Fruit fly (Drosophila melanogaster) whole organism, wandering third instar larva: ENCODE results near the gene CG7914.
A peak's percentile ranks its signal among the peaks of the same experiment; 100 is the strongest.

Source experiments
- Abd-B ChIP-seq: fragments of >200 bp; optimal IDR thresholded peaks from 2 replicates; lab custom pipeline; 2017; ENCODE audit warnings: missing biosample characterization, missing genetic modification characterization
- CG32264 ChIP-seq: fragments of 200-800 bp; sonication (Bioruptor generic); optimal IDR thresholded peaks from 2 replicates; lab custom pipeline; 2016; ENCODE audit warnings: missing biosample characterization, missing genetic modification characterization
- CG9705 ChIP-seq: fragments of 200-800 bp; sonication (Bioruptor generic); optimal IDR thresholded peaks from 2 replicates; lab custom pipeline; 2018; ENCODE audit warnings: missing biosample characterization, mild to moderate bottlenecking, missing genetic modification characterization
- CrebA ChIP-seq: fragments of 200-800 bp; sonication (Bioruptor generic); optimal IDR thresholded peaks from 2 replicates; lab custom pipeline; 2016; ENCODE audit warnings: missing biosample characterization, mild to moderate bottlenecking, missing genetic modification characterization, borderline replicate concordance
- Dfd ChIP-seq: fragments of >200 bp; optimal IDR thresholded peaks from 2 replicates; lab custom pipeline; 2017; ENCODE audit warnings: missing biosample characterization, missing genetic modification characterization
- Dif ChIP-seq: fragments of 200-275, 200-300 bp; sonication (Bioruptor generic); optimal IDR thresholded peaks from 2 replicates; lab custom pipeline; 2018; ENCODE audit warnings: missing biosample characterization, missing genetic modification characterization; ENCODE audit not compliant: partially characterized antibody
- GATAd ChIP-seq: sonication (Bioruptor generic); optimal IDR thresholded peaks from 2 replicates; lab custom pipeline; 2016; ENCODE audit warnings: missing biosample characterization, missing genetic modification characterization
- HLH106 ChIP-seq: fragments of 200-800 bp; optimal IDR thresholded peaks from 3 replicates; lab custom pipeline; 2019; ENCODE audit warnings: missing biosample characterization, mild to moderate bottlenecking, missing genetic modification characterization, moderate library complexity
- Hnf4 ChIP-seq: fragments of 200-800 bp; sonication (Bioruptor generic); optimal IDR thresholded peaks from 2 replicates; lab custom pipeline; 2016; ENCODE audit warnings: missing biosample characterization, mild to moderate bottlenecking, missing genetic modification characterization
- Hr78 ChIP-seq: fragments of >200 bp; optimal IDR thresholded peaks from 2 replicates; lab custom pipeline; 2017; ENCODE audit warnings: missing biosample characterization, missing genetic modification characterization
- Hr83 ChIP-seq: fragments of 200-300 bp; sonication (Bioruptor generic); optimal IDR thresholded peaks from 2 replicates; lab custom pipeline; 2016; ENCODE audit warnings: missing biosample characterization, mild to moderate bottlenecking, missing genetic modification characterization, moderate library complexity; ENCODE audit not compliant: poor library complexity, severe bottlenecking
- Jra ChIP-seq: sonication (Bioruptor generic); optimal IDR thresholded peaks from 2 replicates; lab custom pipeline; 2016; ENCODE audit warnings: missing biosample characterization, missing genetic modification characterization
- Mio ChIP-seq: sonication (Bioruptor generic); optimal IDR thresholded peaks from 2 replicates; lab custom pipeline; 2016; ENCODE audit warnings: missing biosample characterization, missing genetic modification characterization
- Myc ChIP-seq: fragments of >200 bp; optimal IDR thresholded peaks from 2 replicates; lab custom pipeline; 2017
- N ChIP-seq: fragments of >200 bp; optimal IDR thresholded peaks from 2 replicates; lab custom pipeline; 2018; ENCODE audit warnings: missing biosample characterization, missing external identifiers, missing genetic modification characterization
- OdsH ChIP-seq: fragments of 200-800 bp; sonication (Bioruptor generic); optimal IDR thresholded peaks from 2 replicates; lab custom pipeline; 2016; ENCODE audit warnings: missing biosample characterization, mild to moderate bottlenecking, missing genetic modification characterization
- Rel ChIP-seq, 2 experiments: fragments of 200-800 bp; sonication (Bioruptor generic) in 1 of 2; optimal IDR thresholded peaks; 2 replicates in 1 of 2; 3 replicates in 1 of 2; lab custom pipeline; 2016 to 2019; ENCODE audit warnings: mild to moderate bottlenecking in 2 of 2, missing biosample characterization in 2 of 2, missing genetic modification characterization in 2 of 2, moderate library complexity in 1 of 2
- Sp1 ChIP-seq: fragments of 200-800 bp; sonication (Bioruptor generic); optimal IDR thresholded peaks from 3 replicates; lab custom pipeline; 2019; ENCODE audit warnings: missing biosample characterization, mild to moderate bottlenecking, missing genetic modification characterization, moderate library complexity
- Vsx2 ChIP-seq: fragments of 200-300, 225-300 bp; sonication (Bioruptor generic); optimal IDR thresholded peaks from 2 replicates; lab custom pipeline; 2018; ENCODE audit warnings: missing biosample characterization, missing genetic modification characterization; ENCODE audit not compliant: partially characterized antibody
- br ChIP-seq: fragments of 200-800 bp; sonication (Bioruptor generic); optimal IDR thresholded peaks from 2 replicates; lab custom pipeline; 2016; ENCODE audit warnings: missing biosample characterization, missing genetic modification characterization
- brk ChIP-seq: fragments of 200-800 bp; sonication (Bioruptor generic); optimal IDR thresholded peaks from 2 replicates; lab custom pipeline; 2016; ENCODE audit warnings: missing biosample characterization, mild to moderate bottlenecking, missing genetic modification characterization
- dl ChIP-seq, 2 experiments: fragments of 175-275, 200-275 bp in 1 of 2; fragments of 200-275 bp in 1 of 2; sonication (Bioruptor generic); optimal IDR thresholded peaks; lab custom pipeline; 2018; ENCODE audit warnings: mild to moderate bottlenecking in 2 of 2, missing biosample characterization in 2 of 2, missing genetic modification characterization in 2 of 2, moderate library complexity in 2 of 2; ENCODE audit not compliant: partially characterized antibody in 2 of 2, insufficient read depth in 1 of 2
- dmrt93B ChIP-seq: fragments of 200-800 bp; sonication (Bioruptor generic); optimal IDR thresholded peaks from 2 replicates; lab custom pipeline; 2018; ENCODE audit warnings: missing biosample characterization, mild to moderate bottlenecking, missing genetic modification characterization
- dsf ChIP-seq: sonication (Bioruptor generic); optimal IDR thresholded peaks from 2 replicates; lab custom pipeline; 2016; ENCODE audit warnings: missing biosample characterization, missing genetic modification characterization, borderline replicate concordance
- ey ChIP-seq: fragments of 200-800 bp; sonication (Bioruptor generic); optimal IDR thresholded peaks from 2 replicates; lab custom pipeline; 2016; ENCODE audit warnings: missing biosample characterization, missing genetic modification characterization
- foxo ChIP-seq, 2 experiments: fragments of 200-800 bp; sonication (Bioruptor generic); optimal IDR thresholded peaks; 2 replicates in 1 of 2; 3 replicates in 1 of 2; lab custom pipeline; 2016 to 2017; ENCODE audit warnings: missing biosample characterization in 2 of 2, missing genetic modification characterization in 2 of 2
- fru ChIP-seq: fragments of 200-800 bp; sonication (Bioruptor generic); optimal IDR thresholded peaks from 3 replicates; lab custom pipeline; 2016; ENCODE audit warnings: missing biosample characterization, mild to moderate bottlenecking, missing genetic modification characterization
- h ChIP-seq: fragments of 200-800 bp; sonication (Bioruptor generic); optimal IDR thresholded peaks from 3 replicates; lab custom pipeline; 2016; ENCODE audit warnings: missing biosample characterization, mild to moderate bottlenecking, missing genetic modification characterization
- jim ChIP-seq: fragments of 175-275, 200-325 bp; sonication (Bioruptor generic); optimal IDR thresholded peaks from 2 replicates; lab custom pipeline; 2016; ENCODE audit warnings: missing biosample characterization, mild to moderate bottlenecking, missing genetic modification characterization
- lola ChIP-seq: fragments of >200 bp; optimal IDR thresholded peaks from 2 replicates; lab custom pipeline; 2017; ENCODE audit warnings: missing biosample characterization, missing genetic modification characterization
- pan ChIP-seq: fragments of >200 bp; optimal IDR thresholded peaks from 2 replicates; lab custom pipeline; 2017
- psq ChIP-seq: fragments of 200-800 bp; sonication (Bioruptor generic); optimal IDR thresholded peaks from 3 replicates; lab custom pipeline; 2017; ENCODE audit warnings: missing biosample characterization, mild to moderate bottlenecking, missing genetic modification characterization, moderate library complexity
- rgr ChIP-seq: fragments of 200-800 bp; sonication (Bioruptor generic); optimal IDR thresholded peaks from 3 replicates; lab custom pipeline; 2016; ENCODE audit warnings: missing biosample characterization, mild to moderate bottlenecking, missing genetic modification characterization
- sage ChIP-seq: fragments of 200-800 bp; sonication (Bioruptor generic); optimal IDR thresholded peaks from 2 replicates; lab custom pipeline; 2016; ENCODE audit warnings: missing biosample characterization, mild to moderate bottlenecking, missing genetic modification characterization
- sv ChIP-seq: fragments of 200-800 bp; sonication (Bioruptor generic); optimal IDR thresholded peaks from 3 replicates; lab custom pipeline; 2016; ENCODE audit warnings: missing biosample characterization, missing genetic modification characterization
- tai ChIP-seq: sonication (Bioruptor generic); optimal IDR thresholded peaks from 2 replicates; lab custom pipeline; 2016; ENCODE audit warnings: missing biosample characterization, missing genetic modification characterization
- usp ChIP-seq: fragments of >200 bp; optimal IDR thresholded peaks from 2 replicates; lab custom pipeline; 2017; ENCODE audit warnings: missing biosample characterization, missing genetic modification characterization
- woc ChIP-seq: sonication (Bioruptor generic); optimal IDR thresholded peaks from 2 replicates; lab custom pipeline; 2016; ENCODE audit warnings: missing biosample characterization, mild to moderate bottlenecking, missing genetic modification characterization

Gene CG7914

dm6 chrX:19152570-19153287, 40.5 kb downstream of the CG7914 start (continued):
- peak; percentile 27 for TF ChIP-seq sage (GFP tag; lab: Kevin White, UChicago)
- TF ChIP-seq, all 38 proteins: peak for 18

dm6 chrX:19149511-19149876, 43.8 kb downstream of the CG7914 start:
- TF ChIP-seq Hr78 (GFP tag; lab: Kevin White, UChicago), result no peak
- TF ChIP-seq usp, result no peak
- no peak for TF ChIP-seq br (GFP tag; lab: Kevin White, UChicago)
- no peak for TF ChIP-seq CrebA (GFP tag; lab: Kevin White, UChicago)
- TF ChIP-seq sv, result no peak
- TF ChIP-seq psq (GFP tag; lab: Kevin White, UChicago), result peak; percentile 38
- TF ChIP-seq dmrt93B (GFP tag; lab: Kevin White, UChicago), result peak; percentile 26
- TF ChIP-seq Myc (lab: Kevin White, UChicago), result no peak
- no peak for TF ChIP-seq h (GFP tag; lab: Kevin White, UChicago)
- TF ChIP-seq jim (GFP tag; lab: Kevin White, UChicago), result no peak
- no peak for TF ChIP-seq Hnf4 (GFP tag; lab: Kevin White, UChicago)
- TF ChIP-seq HLH106 (tag; lab: Kevin White, UChicago), result peak; percentile 27
- TF ChIP-seq rgr (GFP tag; lab: Kevin White, UChicago), result peak; percentile 52
- TF ChIP-seq Vsx2 (GFP tag; lab: Kevin White, UChicago), result no peak
- TF ChIP-seq foxo (GFP tag; optimal IDR thresholded peaks at IDR 0.05; lab: Kevin White, UChicago), result peak in 1 of 2 experiments; percentile 53
- no peak for TF ChIP-seq Hr83 (GFP tag; lab: Kevin White, UChicago)
- TF ChIP-seq tai (GFP tag; lab: Kevin White, UChicago), result no peak
- no peak for TF ChIP-seq Jra
- TF ChIP-seq Dif, result no peak
- no peak for TF ChIP-seq Dfd
- TF ChIP-seq OdsH, result peak; percentile 13
- TF ChIP-seq lola (GFP tag; lab: Kevin White, UChicago), result no peak
- no peak for TF ChIP-seq GATAd (GFP tag; lab: Kevin White, UChicago)
- TF ChIP-seq dsf (GFP tag; lab: Kevin White, UChicago), result no peak
- no peak for TF ChIP-seq woc (GFP tag; lab: Kevin White, UChicago)
- TF ChIP-seq CG9705 (GFP tag; lab: Kevin White, UChicago), result no peak
- TF ChIP-seq dl (GFP tag; optimal IDR thresholded peaks at IDR 0.05; lab: Kevin White, UChicago; ENCODE audit: insufficient read depth in 1 of 2, partially characterized antibody in 2 of 2), result no peak
- TF ChIP-seq ey, result no peak
- TF ChIP-seq sage (GFP tag; lab: Kevin White, UChicago), result no peak
- TF ChIP-seq CG32264 (GFP tag; lab: Kevin White, UChicago), result no peak
- TF ChIP-seq N, result no peak
- TF ChIP-seq Rel (GFP tag; optimal IDR thresholded peaks at IDR 0.05; lab: Kevin White, UChicago), result no peak
- TF ChIP-seq Rel (tag; optimal IDR thresholded peaks at IDR 0.05; lab: Kevin White, UChicago), result no peak
- TF ChIP-seq Abd-B (GFP tag; lab: Kevin White, UChicago), result no peak
- peak; percentile 11 for TF ChIP-seq Sp1 (GFP tag; lab: Kevin White, UChicago)
- no peak for TF ChIP-seq fru (GFP tag; lab: Kevin White, UChicago)
- TF ChIP-seq pan, result no peak
- no peak for TF ChIP-seq Mio
- no peak for TF ChIP-seq brk (GFP tag; lab: Kevin White, UChicago)
